Worm (Caenorhabditis elegans) whole organism, young adult: ENCODE data around the gene sdz-8.
A peak's percentile ranks its signal among the peaks of the same experiment; 100 is the strongest.

Experiments used
- F23B12.7 ChIP-seq: sonication (generic microtip); optimal IDR thresholded peaks from 2 replicates; lab custom pipeline; 2017; ENCODE audit warnings: missing genetic modification characterization, mild to moderate bottlenecking, missing compliant biosample characterization, antibody characterized with exemption, moderate library complexity; ENCODE audit not compliant: insufficient read depth
- F57A8.1 ChIP-seq: fragments of 200-800 bp; sonication (Bioruptor generic); optimal IDR thresholded peaks from 2 replicates; lab custom pipeline; 2018; ENCODE audit warnings: mild to moderate bottlenecking, missing genetic modification characterization, moderate library complexity, missing compliant biosample characterization
- Y95B8A.8 ChIP-seq: fragments of 200-800 bp; sonication (Bioruptor generic); IDR thresholded peaks from 2 replicates; pipeline ENCODE4 v1.3.6; 2022; ENCODE audit warnings: missing genetic modification reagents, missing genetic modification characterization, missing compliant biosample characterization
- bed-1 ChIP-seq: fragments of 200-800 bp; sonication (Bioruptor generic); IDR thresholded peaks from 2 replicates; pipeline ENCODE4 v1.3.6; 2022; ENCODE audit warnings: missing genetic modification reagents, missing genetic modification characterization, missing compliant biosample characterization
- ceh-27 ChIP-seq: fragments of 200-800 bp; sonication (Bioruptor generic); optimal IDR thresholded peaks from 2 replicates; lab custom pipeline; 2018; ENCODE audit warnings: mild to moderate bottlenecking, missing genetic modification characterization, moderate library complexity, missing compliant biosample characterization
- ets-4 ChIP-seq: fragments of 200-800 bp; sonication (Bioruptor generic); optimal IDR thresholded peaks from 2 replicates; lab custom pipeline; 2018; ENCODE audit warnings: mild to moderate bottlenecking, missing genetic modification characterization, missing compliant biosample characterization
- hlh-26 ChIP-seq: fragments of 200-800 bp; sonication (Bioruptor generic); conservative IDR thresholded peaks from 2 replicates; pipeline ENCODE4 v1.3.6; 2022; ENCODE audit warnings: missing genetic modification reagents, missing genetic modification characterization, missing compliant biosample characterization
- let-607 ChIP-seq, 2 experiments: fragments of 200-800 bp in 1 of 2; sonication (Bioruptor generic) in 1 of 2; sonication (generic microtip) in 1 of 2; optimal IDR thresholded peaks; 2 replicates each; lab custom pipeline; 2016 to 2018; ENCODE audit warnings: mild to moderate bottlenecking in 2 of 2, missing compliant biosample characterization in 2 of 2, missing genetic modification characterization in 2 of 2, moderate library complexity in 2 of 2, missing genotype in 1 of 2
- lsl-1 ChIP-seq: fragments of 200-800 bp; sonication (Bioruptor generic); optimal IDR thresholded peaks from 2 replicates; lab custom pipeline; 2018; ENCODE audit warnings: mild to moderate bottlenecking, missing genetic modification characterization, moderate library complexity, missing compliant biosample characterization
- madf-6 ChIP-seq: fragments of 200-800 bp; sonication (Bioruptor generic); IDR thresholded peaks from 2 replicates; pipeline ENCODE4 v1.3.6; 2022; ENCODE audit warnings: missing genetic modification reagents, missing genetic modification characterization, missing compliant biosample characterization
- mxl-1 ChIP-seq: sonication (generic microtip); optimal IDR thresholded peaks from 2 replicates; lab custom pipeline; 2016; ENCODE audit warnings: missing genetic modification characterization, missing compliant biosample characterization
- nhr-80 ChIP-seq: sonication (generic microtip); optimal IDR thresholded peaks from 2 replicates; lab custom pipeline; 2016; ENCODE audit warnings: missing genetic modification characterization, missing compliant biosample characterization
- sea-2 ChIP-seq: fragments of 200-800 bp; sonication (Bioruptor generic); IDR thresholded peaks from 2 replicates; pipeline ENCODE4 v1.3.6; 2022; ENCODE audit warnings: missing genetic modification characterization, missing compliant biosample characterization
- tbp1 ChIP-seq: fragments of 200-800 bp; sonication (Bioruptor generic); optimal IDR thresholded peaks from 2 replicates; lab custom pipeline; 2018; ENCODE audit warnings: mild to moderate bottlenecking, missing genetic modification characterization, missing compliant biosample characterization
- ztf-18 ChIP-seq: sonication (generic microtip); optimal IDR thresholded peaks from 2 replicates; lab custom pipeline; 2016; ENCODE audit warnings: missing genotype, mild to moderate bottlenecking, missing genetic modification characterization, missing compliant biosample characterization

sdz-8 gene

ce11 chrV:11474399-11474798, 41.6 kb downstream of the sdz-8 start, which contains the start of gene nas-22:
TSS of gene nas-22 (plus strand) at chrV:11474699.
- TF ChIP-seq mxl-1 (tag; lab: Kevin White, UChicago), result no peak
- TF ChIP-seq ztf-18 (tag; lab: Kevin White, UChicago), result no peak
- TF ChIP-seq F23B12.7 (tag; lab: Kevin White, UChicago), result no peak
- no peak for TF ChIP-seq ceh-27 (GFP tag; lab: Kevin White, UChicago)
- TF ChIP-seq sea-2 (GFP tag; lab: Robert Waterston, UW), result no peak
- no peak for TF ChIP-seq let-607 (tag; optimal IDR thresholded peaks at IDR 0.05; lab: Kevin White, UChicago)
- no peak for TF ChIP-seq Y95B8A.8 (GFP tag; lab: Robert Waterston, UW)

ce11 chrV:11472209-11472608, 43.8 kb downstream of the sdz-8 start, which contains the start of the genes nas-20 and nas-21:
TSS of gene nas-20 (minus strand) at chrV:11472309.
TSS of gene nas-21 (plus strand) at chrV:11472564.
- no peak for TF ChIP-seq bed-1 (GFP tag; lab: Robert Waterston, UW)
- TF ChIP-seq tbp1, result no peak
- TF ChIP-seq lsl-1 (GFP tag; lab: Kevin White, UChicago), result no peak
- TF ChIP-seq F57A8.1 (GFP tag; lab: Kevin White, UChicago), result no peak
- TF ChIP-seq madf-6 (GFP tag; lab: Robert Waterston, UW), result no peak

- TF ChIP-seq nhr-80 (peak; percentile 92), ets-4 (peak; percentile 38), let-607 (tag; optimal IDR thresholded peaks at IDR 0.05; lab: Kevin White, UChicago) (peak in 1 of 2 experiments; percentile 23), hlh-26 (GFP tag; lab: Robert Waterston, UW) (no peak)
- TF ChIP-seq, all 124 proteins: peak for 3
Measured at ce11 chrV:11470210-11470713, 45.7 kb downstream of the sdz-8 start, which contains the start of gene aat-6. TSS of gene aat-6 (minus strand) at chrV:11470663.
